Fruit fly (Drosophila melanogaster): ENCODE results near the gene Lerp.

DNA sequence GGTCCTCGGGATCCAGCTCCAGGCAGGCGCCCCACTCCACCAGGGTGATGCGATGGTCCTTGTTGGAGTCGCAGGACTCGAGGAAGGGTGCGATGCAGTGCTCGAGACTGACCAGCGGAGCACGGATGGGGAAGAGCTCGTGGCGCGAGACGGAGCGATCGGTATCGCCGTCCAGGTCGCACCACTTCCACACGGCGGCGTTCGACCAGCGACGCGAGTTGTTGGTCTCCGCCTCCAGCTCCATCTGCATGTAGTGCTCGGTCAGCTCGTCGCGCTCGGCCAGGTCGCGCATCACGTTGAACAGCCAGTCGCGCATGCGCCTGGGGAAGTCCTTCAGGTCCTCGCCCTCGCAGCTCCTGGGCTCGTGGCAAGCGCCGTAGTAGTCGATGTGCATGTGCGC, 6.5 kb upstream of the Lerp start:
- no peak for TF ChIP-seq Dfd (GFP tag; optimal IDR thresholded peaks at IDR 0.05)
- TF ChIP-seq Myc (optimal IDR thresholded peaks at IDR 0.05): no peak
- no peak for TF ChIP-seq h (GFP tag; optimal IDR thresholded peaks at IDR 0.05)
- no peak for TF ChIP-seq psq (GFP tag; optimal IDR thresholded peaks at IDR 0.05)
- no peak for TF ChIP-seq lola (GFP tag; optimal IDR thresholded peaks at IDR 0.05)
- TF ChIP-seq tai (GFP tag; optimal IDR thresholded peaks at IDR 0.05): no peak
